Fruit fly (Drosophila melanogaster): ENCODE measurements around the gene NPF.

Gene NPF

DNA sequence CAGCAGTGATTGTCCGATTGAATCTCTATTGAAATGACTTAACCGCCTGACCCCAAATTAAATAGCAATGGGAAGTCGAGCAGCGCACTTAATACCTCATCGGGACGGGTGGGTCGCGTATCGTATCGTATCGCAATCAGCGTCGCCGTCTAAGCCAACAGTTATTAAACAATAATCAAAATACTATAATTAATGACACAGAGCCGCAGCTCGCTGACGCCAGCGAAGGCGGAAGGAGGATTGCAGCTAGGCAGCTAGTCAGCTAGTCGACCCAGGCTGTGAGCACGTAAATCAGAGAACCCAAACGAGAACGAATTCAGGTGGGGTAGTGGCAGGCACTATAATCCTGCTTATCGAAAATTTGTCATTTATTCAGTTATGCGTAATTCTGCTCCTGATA is at the start of gene NPF:
Gene NPF, plus strand, starts transcription at position 301 of the 400 bp plus-strand sequence.
- no peak for TF ChIP-seq CG17801 (GFP tag; optimal IDR thresholded peaks at IDR 0.05; ENCODE audit: partially characterized antibody)

DNA sequence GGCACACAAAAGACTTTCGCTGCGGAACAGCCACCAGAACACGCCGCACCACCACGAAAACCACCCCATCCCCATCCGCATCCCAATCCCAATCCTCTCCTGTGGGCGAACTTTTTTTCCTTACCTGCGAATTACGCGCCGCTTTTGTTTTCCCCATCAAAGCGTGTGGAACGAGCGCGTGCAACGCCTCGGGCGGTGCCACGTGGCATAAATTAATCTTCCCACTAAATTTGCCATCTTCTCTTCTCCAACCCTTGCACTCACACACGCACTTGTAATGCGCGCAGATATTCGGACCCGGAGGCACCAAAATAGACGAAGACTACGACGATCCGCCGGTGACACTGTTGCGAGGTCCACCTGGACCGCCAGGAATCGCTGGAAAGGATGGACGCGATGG is 44.2 kb upstream of the NPF start:
- no peak for TF ChIP-seq CG17801 (GFP tag; optimal IDR thresholded peaks at IDR 0.05; ENCODE audit: partially characterized antibody)

DNA sequence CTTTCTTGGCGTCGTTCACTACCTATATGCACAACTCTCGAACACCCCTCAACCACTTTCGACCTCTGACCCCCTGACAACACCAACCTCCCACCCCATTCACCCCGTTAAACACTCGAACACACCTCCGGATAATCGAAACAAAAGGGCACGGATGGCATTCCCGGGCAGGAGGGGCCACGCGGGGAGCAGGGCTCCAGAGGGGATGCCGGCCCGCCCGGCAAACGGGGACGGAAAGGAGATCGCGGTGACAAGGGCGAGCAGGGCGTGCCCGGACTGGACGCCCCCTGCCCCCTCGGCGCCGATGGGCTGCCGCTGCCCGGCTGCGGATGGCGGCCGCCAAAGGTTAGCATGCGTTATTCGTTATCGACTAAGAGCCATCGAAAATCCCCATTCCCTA is 39.7 kb upstream of the NPF start:
- TF ChIP-seq CG17801 (GFP tag; optimal IDR thresholded peaks at IDR 0.05; ENCODE audit: partially characterized antibody) = no peak

DNA sequence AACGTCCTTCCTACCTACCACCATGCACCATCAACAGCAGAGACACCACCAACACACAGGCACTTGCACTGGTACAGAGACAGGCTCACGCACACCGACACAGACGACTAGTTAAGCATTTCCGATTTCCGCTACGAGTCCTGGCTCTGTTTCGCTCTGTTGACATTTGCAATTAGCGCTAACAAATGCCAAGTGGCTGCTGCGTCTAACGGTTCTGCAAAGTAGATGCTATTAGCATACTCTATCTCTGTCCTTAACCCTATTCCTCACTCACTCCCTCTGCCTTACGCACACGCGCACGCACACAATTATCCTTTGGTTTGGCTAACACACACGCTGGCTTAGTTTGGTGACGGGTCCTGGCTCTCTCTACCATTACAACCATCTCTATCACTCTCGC is 38.5 kb upstream of the NPF start:
- TF ChIP-seq CG17801 (GFP tag; optimal IDR thresholded peaks at IDR 0.05; ENCODE audit: partially characterized antibody) = no peak

DNA sequence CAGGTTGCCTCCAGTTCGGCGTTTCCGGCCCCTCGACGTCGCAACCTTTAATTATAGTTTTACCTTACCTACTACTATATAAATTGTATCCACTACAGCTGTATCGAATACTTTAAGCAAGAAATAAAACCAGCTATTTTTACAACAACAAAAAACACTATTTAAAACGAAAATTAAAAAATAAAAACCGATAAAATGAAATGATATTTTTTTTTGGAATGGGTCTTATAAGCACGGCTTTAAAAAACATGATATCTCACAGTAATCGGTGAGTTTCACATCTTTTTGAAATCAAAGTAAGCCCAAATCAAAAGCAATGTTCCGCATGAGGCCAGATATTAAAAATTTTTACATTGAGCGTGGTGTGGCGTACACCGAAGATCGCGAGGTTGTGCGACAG is 37.8 kb upstream of the NPF start, which contains the start of gene CG14891:
Gene CG14891, plus strand, starts transcription at position 301 of the 400 bp plus-strand sequence.
- TF ChIP-seq CG17801 (GFP tag; optimal IDR thresholded peaks at IDR 0.05; ENCODE audit: partially characterized antibody) = no peak

DNA sequence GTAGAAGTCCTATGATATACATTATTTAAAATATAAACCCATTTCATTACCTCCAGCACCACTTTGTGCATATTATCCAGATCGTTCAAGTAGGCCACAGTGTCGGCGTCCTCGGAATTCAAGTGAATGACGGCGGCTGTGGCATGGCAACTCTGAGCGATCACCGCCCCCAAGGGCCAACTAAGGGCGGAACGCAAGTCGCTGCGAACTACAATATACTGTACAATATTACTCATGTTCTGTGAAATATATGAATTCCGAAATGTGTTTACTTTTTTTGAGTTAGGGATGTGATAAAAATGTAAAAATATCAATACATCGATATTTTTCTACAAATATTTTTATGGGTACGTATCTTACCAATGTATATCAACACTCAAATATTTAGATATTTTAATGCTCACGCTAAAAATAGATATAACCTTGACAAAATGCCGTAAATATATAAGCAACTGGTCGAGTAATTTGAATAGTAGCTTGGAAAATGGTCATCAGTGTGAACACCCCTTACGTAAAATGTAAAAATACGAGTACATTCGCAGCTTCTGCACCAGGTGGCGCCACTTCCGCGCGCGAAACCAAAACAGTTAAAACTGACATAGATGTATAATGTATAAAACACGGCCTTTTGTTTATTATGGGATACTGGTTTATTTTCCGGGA is 35.4 kb upstream of the NPF start, which contains the start of gene CG14903:
Gene CG14903, minus strand, starts transcription at position 270 of the 663 bp plus-strand sequence.
- no peak for TF ChIP-seq CG17801 (GFP tag; optimal IDR thresholded peaks at IDR 0.05; ENCODE audit: partially characterized antibody)

DNA sequence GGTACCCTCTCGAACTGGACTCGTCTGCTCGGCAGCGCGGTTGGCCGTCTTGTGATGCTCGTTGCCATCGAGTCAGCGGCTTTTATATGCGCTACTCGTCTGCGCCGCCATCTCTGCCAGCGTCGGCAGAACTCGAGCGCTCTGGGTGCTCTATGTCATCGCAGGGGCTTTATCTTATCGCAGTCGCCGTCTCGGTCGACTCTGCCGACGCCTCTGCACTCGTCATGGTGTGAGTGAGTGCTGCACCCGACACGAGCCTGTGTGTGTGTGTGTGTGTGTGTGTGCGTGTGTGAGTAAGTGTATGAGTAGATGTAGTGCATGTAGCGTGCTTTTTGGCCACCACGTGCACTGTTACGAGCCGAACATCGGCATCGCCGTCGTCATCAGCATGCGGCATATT is 25.4 kb upstream of the NPF start, which contains the start of gene Scp2:
Gene Scp2, minus strand, starts transcription at position 59 of the 400 bp plus-strand sequence.
- no peak for TF ChIP-seq CG17801 (GFP tag; optimal IDR thresholded peaks at IDR 0.05; ENCODE audit: partially characterized antibody)

DNA sequence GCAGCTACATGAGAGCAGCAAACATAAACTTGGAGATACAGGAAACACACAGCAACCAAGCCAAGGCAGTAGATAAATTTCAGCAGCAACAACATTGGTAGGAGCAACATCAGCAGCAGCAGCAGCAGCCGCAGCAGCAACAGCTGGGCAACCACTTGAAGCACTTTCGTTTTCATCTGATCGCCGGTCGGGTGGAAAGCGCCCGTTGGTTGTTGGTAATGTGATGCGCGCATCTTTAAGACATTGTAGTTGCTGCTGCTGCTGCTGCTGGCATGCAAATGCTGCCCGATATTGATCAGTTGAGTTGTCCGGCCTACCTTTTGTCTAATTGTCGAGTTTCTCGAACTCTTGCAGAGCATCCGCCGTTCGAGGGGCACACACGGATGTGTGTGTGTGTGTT is 17.6 kb upstream of the NPF start:
- no peak for TF ChIP-seq CG17801 (GFP tag; optimal IDR thresholded peaks at IDR 0.05; ENCODE audit: partially characterized antibody)

DNA sequence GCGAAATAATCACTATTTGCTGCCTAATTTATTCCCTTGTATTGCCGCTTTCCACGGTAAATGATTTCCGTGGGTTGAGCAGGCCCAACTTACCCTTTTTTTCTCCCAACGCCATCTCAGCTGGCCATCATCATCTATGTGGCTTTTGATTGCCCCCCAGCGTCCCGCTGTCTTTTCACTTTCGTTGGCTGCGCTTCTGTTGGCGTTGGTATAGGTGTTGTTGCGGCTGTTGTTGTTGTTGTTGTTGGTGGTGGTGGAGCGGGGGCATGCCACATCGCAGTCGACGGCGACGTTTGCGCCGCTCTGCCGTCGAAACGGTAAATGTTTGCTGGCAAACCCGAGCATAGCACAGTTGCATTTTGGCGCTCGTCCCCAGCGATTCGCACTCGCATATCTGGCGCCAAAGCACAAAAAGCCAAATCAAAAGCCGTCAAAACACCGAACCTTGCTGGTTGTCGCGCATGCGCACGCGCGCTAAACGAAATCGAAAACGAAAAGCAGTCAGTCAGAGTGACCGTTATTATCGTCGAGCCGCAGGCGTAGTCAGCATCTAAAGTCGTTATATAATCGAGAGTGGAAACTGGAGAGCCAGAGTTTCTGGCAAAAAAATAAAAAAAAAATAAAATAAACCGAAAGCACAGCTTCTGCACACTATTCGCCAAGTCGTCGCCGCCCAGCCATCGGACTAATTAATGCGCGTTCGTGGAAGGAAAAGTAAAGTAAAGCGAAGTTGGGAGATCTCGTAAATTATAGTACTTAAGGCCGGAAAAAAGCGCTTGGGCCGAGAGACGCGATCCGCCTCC is 14.8 kb upstream of the NPF start, which contains the start of gene CG14892:
Gene CG14892, plus strand, starts transcription at position 359 of the 803 bp plus-strand sequence.
- TF ChIP-seq CG17801 (GFP tag; optimal IDR thresholded peaks at IDR 0.05; ENCODE audit: partially characterized antibody) = no peak

DNA sequence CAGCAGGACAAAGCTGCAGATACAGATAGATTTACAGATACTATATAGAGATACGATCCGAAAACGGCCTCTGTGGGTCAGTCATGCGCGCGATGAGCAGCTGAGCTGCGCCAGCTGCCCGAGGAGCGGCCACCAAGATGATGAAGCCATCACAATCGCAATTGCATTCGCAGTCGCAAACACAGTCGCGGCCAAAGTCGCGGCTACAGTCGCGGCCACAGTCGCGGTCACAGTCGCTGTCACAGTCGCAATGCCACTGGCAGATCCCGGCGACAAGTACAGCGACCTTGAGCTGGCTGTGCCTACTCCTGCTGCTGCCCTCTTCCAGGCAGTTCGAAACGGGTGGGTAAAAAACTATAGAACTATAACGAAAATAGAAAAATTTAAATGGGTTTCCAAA is 14.1 kb upstream of the NPF start:
- no peak for TF ChIP-seq CG17801 (GFP tag; optimal IDR thresholded peaks at IDR 0.05; ENCODE audit: partially characterized antibody)

DNA sequence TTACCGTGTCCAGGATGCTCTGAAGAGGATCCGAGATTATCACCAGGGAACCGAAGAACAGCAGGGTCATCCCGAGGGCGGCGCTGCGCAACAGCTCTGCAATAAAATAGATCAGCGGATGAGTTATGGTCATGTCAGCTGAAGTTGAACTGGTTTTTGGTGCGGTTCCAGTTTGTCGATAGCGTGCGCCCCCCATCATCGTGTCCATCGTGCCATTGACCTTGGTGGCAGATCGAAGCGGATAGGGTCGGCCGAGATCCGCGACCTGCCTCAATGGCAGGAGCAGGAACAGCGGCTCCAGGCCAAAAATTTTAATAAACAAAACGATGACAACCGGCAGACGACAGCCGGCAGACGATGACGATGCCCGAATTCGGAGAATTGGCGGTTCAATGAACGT is 9.4 kb upstream of the NPF start:
- TF ChIP-seq CG17801 (GFP tag; optimal IDR thresholded peaks at IDR 0.05; ENCODE audit: partially characterized antibody) = no peak

DNA sequence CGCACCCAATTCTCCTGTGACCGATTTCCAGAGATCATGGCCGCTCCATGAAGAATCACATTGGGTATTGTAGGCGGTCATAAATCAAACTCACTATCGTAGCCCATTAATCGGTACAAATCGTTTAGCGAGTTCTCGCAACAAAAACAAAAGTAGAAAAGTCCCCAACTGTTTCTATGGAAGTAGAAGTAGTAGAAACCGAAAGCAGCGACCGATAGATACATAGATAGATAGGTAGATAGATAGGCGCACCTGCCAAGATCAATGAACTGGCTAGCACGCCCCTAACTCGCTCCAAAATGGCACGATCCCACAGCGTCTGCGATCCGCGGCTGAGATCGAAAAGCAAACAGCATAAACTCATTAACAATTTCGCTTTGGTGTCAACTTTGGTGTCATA is 8.3 kb upstream of the NPF start:
- no peak for TF ChIP-seq CG17801 (GFP tag; optimal IDR thresholded peaks at IDR 0.05; ENCODE audit: partially characterized antibody)

DNA sequence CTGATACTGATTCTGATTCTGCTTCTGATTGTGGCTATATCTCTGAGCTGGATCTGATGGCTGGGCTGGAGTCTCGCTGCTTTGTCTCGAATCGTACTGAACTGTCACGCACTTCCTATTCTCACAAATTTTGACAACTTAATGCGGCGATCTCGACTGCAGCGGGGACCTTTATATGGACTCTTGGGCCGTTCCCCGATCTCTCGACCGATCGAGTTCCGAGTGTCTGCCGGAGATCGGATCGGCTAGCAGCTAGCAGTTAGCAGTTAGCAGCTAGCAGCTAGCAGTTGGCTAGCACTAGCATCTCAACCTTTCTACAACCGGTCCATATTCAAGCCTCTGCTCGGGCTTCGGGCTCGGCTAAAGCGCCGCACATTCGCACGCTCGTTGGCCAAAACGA is 4.3 kb upstream of the NPF start, which contains the start of gene CG10345:
Gene CG10345, minus strand, starts transcription at position 147 of the 400 bp plus-strand sequence.
- TF ChIP-seq CG17801 (GFP tag; optimal IDR thresholded peaks at IDR 0.05; ENCODE audit: partially characterized antibody) = no peak

DNA sequence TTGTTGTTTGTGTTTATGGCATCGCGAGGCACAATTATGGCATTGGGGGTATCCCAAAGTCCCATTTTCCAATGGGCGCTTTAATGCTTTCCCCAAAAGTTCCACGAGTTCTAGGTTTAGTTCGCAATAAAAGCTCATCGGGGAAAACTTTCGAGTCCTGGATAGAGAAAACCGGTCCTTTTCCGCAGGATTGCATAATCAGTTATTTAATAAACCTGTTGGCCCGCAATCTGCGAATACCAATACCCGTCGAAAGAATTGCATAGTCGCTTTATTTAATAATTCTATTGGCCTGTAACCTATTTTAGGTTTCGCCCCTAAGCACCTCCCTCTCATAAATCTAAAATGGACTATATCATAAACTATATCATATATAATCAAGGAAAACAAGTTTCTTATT is 3.1 kb upstream of the NPF start:
- no peak for TF ChIP-seq CG17801 (GFP tag; optimal IDR thresholded peaks at IDR 0.05; ENCODE audit: partially characterized antibody)

DNA sequence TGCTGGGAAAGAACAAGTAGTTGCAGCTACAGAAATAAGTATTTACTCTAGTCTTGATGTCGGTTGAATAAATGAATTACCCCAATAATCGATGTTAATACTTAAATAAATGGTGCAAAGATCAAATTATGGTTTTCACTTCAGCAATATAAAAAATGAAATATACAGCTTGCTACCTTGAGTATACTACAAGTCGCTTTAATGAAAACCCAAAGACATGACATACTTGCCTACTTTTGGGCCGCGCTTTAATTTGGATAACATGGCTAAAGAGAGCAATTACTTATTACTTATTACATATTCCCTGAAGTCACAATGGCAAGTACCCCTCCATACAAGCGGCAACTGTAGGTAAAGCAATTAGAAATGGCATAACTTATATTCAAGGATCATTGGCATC is 2.2 kb downstream of the NPF start:
- no peak for TF ChIP-seq CG17801 (GFP tag; optimal IDR thresholded peaks at IDR 0.05; ENCODE audit: partially characterized antibody)

DNA sequence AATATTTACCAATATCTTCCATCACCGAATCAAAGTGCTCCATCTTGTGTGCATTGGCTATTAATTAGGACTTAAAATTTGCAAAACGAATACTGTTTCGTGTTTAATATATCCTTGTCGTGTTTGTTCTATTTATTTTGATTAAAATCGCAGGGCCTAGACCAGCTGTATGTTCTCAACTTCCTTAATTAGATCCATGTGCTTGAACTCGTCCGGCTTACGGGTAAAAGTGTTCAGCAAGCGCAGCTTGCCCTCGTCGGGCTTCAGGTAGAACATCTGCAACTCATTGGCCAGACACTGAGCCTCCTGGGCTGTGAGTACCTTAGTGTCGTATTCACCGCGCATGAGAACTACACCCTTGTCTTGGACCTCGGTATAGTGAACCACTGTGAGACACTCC is 4.3 kb downstream of the NPF start, which contains the start of gene CG12783:
Gene CG12783, minus strand, starts transcription at position 101 of the 400 bp plus-strand sequence.
- TF ChIP-seq CG17801 (GFP tag; optimal IDR thresholded peaks at IDR 0.05; ENCODE audit: partially characterized antibody) = no peak

Data from ovary, adult (tissue).